Fruit fly (Drosophila melanogaster) whole organism, prepupa: ENCODE results near the gene CG11698.

Source experiments
- CG10631 ChIP-seq: fragments of 200-800 bp; sonication (Bioruptor generic); optimal IDR thresholded peaks from 2 replicates; lab custom pipeline; 2016; ENCODE audit warnings: missing biosample characterization, missing genetic modification characterization
- salr ChIP-seq, 2 experiments: fragments of 200-800 bp; sonication (Bioruptor generic); optimal IDR thresholded peaks; 3 replicates each; lab custom pipeline; 2016 to 2018; ENCODE audit warnings: missing biosample characterization in 2 of 2, missing genetic modification characterization in 2 of 2, mild to moderate bottlenecking in 1 of 2
- vri ChIP-seq: fragments of 200-800 bp; sonication (Bioruptor generic); optimal IDR thresholded peaks from 3 replicates; lab custom pipeline; 2016; ENCODE audit warnings: missing biosample characterization, mild to moderate bottlenecking, missing genetic modification characterization

- TF ChIP-seq salr (GFP tag; optimal IDR thresholded peaks at IDR 0.05; lab: Kevin White, UChicago) (no peak), CG10631 (no peak), vri (GFP tag; lab: Kevin White, UChicago) (no peak)
These were observed 3.5 kb upstream of the CG11698 start, which contains the start of gene tex for dm6 chr3R:8308515-8308959.
